Worm (Caenorhabditis elegans) whole organism, late embryonic: Measurements from ENCODE around the gene C37H5.13.

Source experiments
- npax-4 ChIP-seq: sonication (generic microtip); optimal IDR thresholded peaks from 2 replicates; lab custom pipeline; 2016; ENCODE audit warnings: missing genetic modification characterization, missing compliant biosample characterization
- pqm-1 ChIP-seq: sonication (generic microtip); optimal IDR thresholded peaks from 2 replicates; lab custom pipeline; 2016; ENCODE audit warnings: missing genetic modification characterization, missing compliant biosample characterization

- TF ChIP-seq pqm-1 (no peak), npax-4 (tag; lab: Kevin White, UChicago) (no peak)
Measured at ce11 chrV:4865364-4865763, 2.6 kb upstream of the C37H5.13 start, which contains the start of gene srd-32.
